Worm (Caenorhabditis elegans): ENCODE data around the gene nft-1.

The nft-1 gene

ce11 chrIII:11946062-11946749, 22.5 kb downstream of the nft-1 start (continued):
- peak; percentile 79 for TF ChIP-seq F49E8.2 (tag; optimal IDR thresholded peaks at IDR 0.05; ENCODE audit: borderline replicate concordance)
- TF ChIP-seq vab-7 (GFP tag; IDR thresholded peaks at IDR 0.05) = 0 out of 2 replicates have a peak, but pooled peaks have one; percentile 31
- peak; percentile 52; the same call in 1 of the 2 replicates for TF ChIP-seq mdt-29 (GFP tag; IDR thresholded peaks at IDR 0.05)
- no peak for TF ChIP-seq zag-1 (tag; optimal IDR thresholded peaks at IDR 0.05)
- TF ChIP-seq dve-1 (tag; optimal IDR thresholded peaks at IDR 0.05; ENCODE audit: insufficient read depth) = peak; percentile 33
- no peak for TF ChIP-seq nhr-237 (tag; optimal IDR thresholded peaks at IDR 0.05)
- no peak for TF ChIP-seq nhr-10 (tag; optimal IDR thresholded peaks at IDR 0.05)
- TF ChIP-seq lin-15B (tag; optimal IDR thresholded peaks at IDR 0.05) = no peak
- no peak for TF ChIP-seq nhr-28 (tag; optimal IDR thresholded peaks at IDR 0.05)
- peak; percentile 81 for TF ChIP-seq dpl-1 (GFP tag; optimal IDR thresholded peaks at IDR 0.05)
- TF ChIP-seq saeg-2 (GFP tag; IDR thresholded peaks at IDR 0.05) = no peak
- no peak for TF ChIP-seq nhr-11 (tag; optimal IDR thresholded peaks at IDR 0.05)
- no peak for TF ChIP-seq unc-62 (GFP tag; optimal IDR thresholded peaks at IDR 0.05 in 1 of 2)
- TF ChIP-seq unc-62 (tag; optimal IDR thresholded peaks at IDR 0.05) = no peak
- peak; percentile 13 for TF ChIP-seq spr-1 (tag; optimal IDR thresholded peaks at IDR 0.05)
- TF ChIP-seq tag-97 (GFP tag; IDR thresholded peaks at IDR 0.05) = peak; percentile 91
- TF ChIP-seq ztf-7 (tag; optimal IDR thresholded peaks at IDR 0.05) = peak; percentile 69
- peak; percentile 28 for TF ChIP-seq ceh-32 (tag; optimal IDR thresholded peaks at IDR 0.05; ENCODE audit: poor library complexity)
- TF ChIP-seq dmd-8 (GFP tag; IDR thresholded peaks at IDR 0.05) = no peak
- no peak for TF ChIP-seq F10B5.3 (tag; optimal IDR thresholded peaks at IDR 0.05)
- TF ChIP-seq dmd-6 (GFP tag; IDR thresholded peaks at IDR 0.05) = peak; percentile 73
- peak in 1 of 2 experiments; percentile 54 for TF ChIP-seq daf-16 (GFP tag; optimal IDR thresholded peaks at IDR 0.05)
- TF ChIP-seq daf-16 (tag; optimal IDR thresholded peaks at IDR 0.05) = no peak
- no peak for TF ChIP-seq pqm-1 (tag; optimal IDR thresholded peaks at IDR 0.05)
- TF ChIP-seq tra-1 (GFP tag; IDR thresholded peaks at IDR 0.05) = peak; percentile 85; the same call in 1 of the 2 replicates
- TF ChIP-seq F37D6.2 (tag; optimal IDR thresholded peaks at IDR 0.05) = peak; percentile 71
- TF ChIP-seq mdl-1 (tag; optimal IDR thresholded peaks at IDR 0.05) = no peak
- TF ChIP-seq T26A8.4 (GFP tag; IDR thresholded peaks at IDR 0.05) = 0 out of 2 replicates have a peak, but pooled peaks have one; percentile 53
- peak in 1 of 2 experiments; percentile 93 for TF ChIP-seq lsy-2 (tag; optimal IDR thresholded peaks at IDR 0.05)
- TF ChIP-seq ces-1 (GFP tag; optimal IDR thresholded peaks at IDR 0.05) = no peak
- peak; percentile 86; the same call in 1 of the 2 replicates for TF ChIP-seq zfp-3 (GFP tag; conservative IDR thresholded peaks at IDR 0.05)
- no peak for TF ChIP-seq zip-2 (tag; optimal IDR thresholded peaks at IDR 0.05)
- TF ChIP-seq duxl-1 (tag; optimal IDR thresholded peaks at IDR 0.05; ENCODE audit: poor library complexity) = peak; percentile 93
- peak; percentile 73 for TF ChIP-seq rbr-2 (tag; optimal IDR thresholded peaks at IDR 0.05)
- TF ChIP-seq jun-1 (tag; optimal IDR thresholded peaks at IDR 0.05) = no peak
- TF ChIP-seq nhr-102 (tag; optimal IDR thresholded peaks at IDR 0.05) = peak; percentile 67
- no peak for TF ChIP-seq F44E2.7 (GFP tag; IDR thresholded peaks at IDR 0.05)
- no peak for TF ChIP-seq cey-2 (tag; optimal IDR thresholded peaks at IDR 0.05; ENCODE audit: borderline replicate concordance, insufficient read depth)
- TF ChIP-seq ZK546.5 (tag; optimal IDR thresholded peaks at IDR 0.05) = no peak
- no peak for TF ChIP-seq F26F4.8 (GFP tag; conservative IDR thresholded peaks at IDR 0.05)
- TF ChIP-seq lir-3 (tag; optimal IDR thresholded peaks at IDR 0.05) = peak; percentile 41
- no peak for TF ChIP-seq daf-12 (tag; optimal IDR thresholded peaks at IDR 0.05)
- TF ChIP-seq mep-1 (tag; optimal IDR thresholded peaks at IDR 0.05) = peak; percentile 78
- no peak for TF ChIP-seq daf-8 (GFP tag; IDR thresholded peaks at IDR 0.05)
- no peak for TF ChIP-seq T20F7.1 (GFP tag; optimal IDR thresholded peaks at IDR 0.05)
- no peak for TF ChIP-seq zip-11 (GFP tag; IDR thresholded peaks at IDR 0.05)
- TF ChIP-seq hmg-1.1 (GFP tag; IDR thresholded peaks at IDR 0.05) = peak; percentile 66
- TF ChIP-seq ctbp-1 (GFP tag; IDR thresholded peaks at IDR 0.05) = peak; percentile 61; the same call in 1 of the 2 replicates
- no peak for TF ChIP-seq attf-4 (tag; optimal IDR thresholded peaks at IDR 0.05)
- no peak for TF ChIP-seq daf-19 (GFP tag; conservative IDR thresholded peaks at IDR 0.05)
- peak; percentile 13 for TF ChIP-seq zfp-2 (tag; optimal IDR thresholded peaks at IDR 0.05)

Data from whole organism, L4 larva.